Worm (Caenorhabditis elegans) whole organism, L1 larva: ENCODE data around the gene tkr-3.

Experiments
- C34B4.2 ChIP-seq: sonication (generic microtip); optimal IDR thresholded peaks from 2 replicates; lab custom pipeline; 2017; ENCODE audit warnings: mild to moderate bottlenecking, missing genetic modification characterization, missing compliant biosample characterization
- lin-39 ChIP-seq: fragments of 150-350 bp; optimal IDR thresholded peaks from 2 replicates; lab custom pipeline; 2014; ENCODE audit warnings: missing biosample characterization, missing genetic modification reagents, missing genetic modification characterization
- nhr-71 ChIP-seq: sonication (generic microtip); optimal IDR thresholded peaks from 2 replicates; lab custom pipeline; 2016; ENCODE audit warnings: mild to moderate bottlenecking, missing genetic modification characterization, moderate library complexity, missing compliant biosample characterization

ce11 chrIV:5152391-5152790 is 30.5 kb upstream of the tkr-3 start, which contains the start of gene soc-2:
- TF ChIP-seq lin-39 (tag; lab: Kevin White, UChicago) = no peak
- TF ChIP-seq C34B4.2 (tag; lab: Kevin White, UChicago) = no peak
- TF ChIP-seq nhr-71 (tag; lab: Kevin White, UChicago) = no peak
